Fruit fly (Drosophila melanogaster): Measurements from ENCODE around the gene AlaRS.

AlaRS gene

DNA sequence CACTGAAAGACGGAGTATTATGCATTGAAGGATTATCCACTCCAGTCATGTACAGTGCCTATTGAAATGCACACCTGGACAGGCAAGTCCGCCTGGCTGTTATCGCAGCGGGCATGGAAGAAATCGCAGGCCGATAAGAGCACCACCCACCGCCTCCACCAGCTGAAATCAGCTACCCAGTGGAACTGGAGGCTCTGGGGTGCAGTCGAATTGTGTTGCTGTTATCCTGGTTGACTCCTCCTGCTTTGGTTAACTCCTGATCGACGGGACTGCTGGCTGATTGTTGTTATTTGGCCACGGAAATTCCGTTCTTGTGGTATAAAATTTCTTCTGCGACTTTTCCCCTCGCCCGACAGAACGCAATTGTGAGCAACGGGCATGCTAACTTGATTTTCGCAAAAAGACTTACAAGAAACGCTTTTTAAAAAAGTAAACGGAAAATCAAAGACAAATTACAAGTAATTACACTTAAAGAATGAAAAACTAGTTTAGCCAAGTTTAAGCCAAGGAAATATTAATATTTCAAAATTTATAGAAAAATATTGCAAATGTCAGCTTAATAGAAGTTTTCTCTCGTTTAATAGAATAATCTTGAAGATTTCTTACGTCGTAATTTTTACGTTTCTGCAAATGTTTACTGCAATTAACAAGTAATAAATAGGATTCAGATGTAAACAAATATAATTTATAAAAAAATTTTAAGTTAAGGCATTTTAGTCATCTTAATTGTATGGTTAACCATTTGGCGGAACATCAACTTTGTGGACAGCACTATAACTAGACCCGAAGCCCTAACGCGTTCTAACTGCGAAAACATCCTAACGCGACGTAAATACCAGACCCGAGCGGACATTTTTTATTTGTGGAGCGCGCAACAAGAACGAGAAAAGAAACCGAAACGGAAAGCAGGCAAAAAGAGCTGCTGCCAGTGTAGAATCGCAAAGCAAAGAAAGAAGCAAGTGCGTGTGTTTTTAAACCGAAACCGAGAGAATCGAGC is 33.6 kb upstream of the AlaRS start, which contains the start of the genes CG13398 and Akap200:
Gene CG13398 (minus strand): TSS at position 370 of the 997 bp plus-strand sequence.
Gene Akap200 (plus strand): TSS at position 804 of the 997 bp plus-strand sequence.
- peak; percentile 59 for TF ChIP-seq ovo (GFP tag; optimal IDR thresholded peaks at IDR 0.05)
- TF ChIP-seq CG11617 (GFP tag; optimal IDR thresholded peaks at IDR 0.05): peak; percentile 59
- TF ChIP-seq kay (GFP tag; ENCODE audit: borderline replicate concordance): no peak
- TF ChIP-seq Crg-1 (GFP tag; optimal IDR thresholded peaks at IDR 0.05): no peak
- TF ChIP-seq CG14711 (tag; optimal IDR thresholded peaks at IDR 0.05): no peak
- TF ChIP-seq CG1620 (GFP tag; optimal IDR thresholded peaks at IDR 0.05): peak; percentile 61
- no peak for TF ChIP-seq cnc (optimal IDR thresholded peaks at IDR 0.05)
- TF ChIP-seq Mnt (GFP tag; optimal IDR thresholded peaks at IDR 0.05): no peak
- TF ChIP-seq Hr96 (GFP tag; optimal IDR thresholded peaks at IDR 0.05): no peak
- TF ChIP-seq pad (GFP tag; optimal IDR thresholded peaks at IDR 0.05): peak; percentile 44
- no peak for TF ChIP-seq Clk (GFP tag; optimal IDR thresholded peaks at IDR 0.05)
- no peak for TF ChIP-seq bab1 (GFP tag; optimal IDR thresholded peaks at IDR 0.05)
- TF ChIP-seq tj (GFP tag; optimal IDR thresholded peaks at IDR 0.05): peak; percentile 17
- TF ChIP-seq CG33017 (tag; optimal IDR thresholded peaks at IDR 0.05): peak; percentile 51
- no peak for TF ChIP-seq cic (GFP tag; optimal IDR thresholded peaks at IDR 0.05)
- TF ChIP-seq CG7045 (GFP tag; optimal IDR thresholded peaks at IDR 0.05): peak; percentile 25
- TF ChIP-seq CG7101 (tag; optimal IDR thresholded peaks at IDR 0.05): peak; percentile 68
- peak; percentile 60 for TF ChIP-seq CG5204 (GFP tag; optimal IDR thresholded peaks at IDR 0.05)
- TF ChIP-seq CG12768 (GFP tag; optimal IDR thresholded peaks at IDR 0.05): peak; percentile 48

DNA sequence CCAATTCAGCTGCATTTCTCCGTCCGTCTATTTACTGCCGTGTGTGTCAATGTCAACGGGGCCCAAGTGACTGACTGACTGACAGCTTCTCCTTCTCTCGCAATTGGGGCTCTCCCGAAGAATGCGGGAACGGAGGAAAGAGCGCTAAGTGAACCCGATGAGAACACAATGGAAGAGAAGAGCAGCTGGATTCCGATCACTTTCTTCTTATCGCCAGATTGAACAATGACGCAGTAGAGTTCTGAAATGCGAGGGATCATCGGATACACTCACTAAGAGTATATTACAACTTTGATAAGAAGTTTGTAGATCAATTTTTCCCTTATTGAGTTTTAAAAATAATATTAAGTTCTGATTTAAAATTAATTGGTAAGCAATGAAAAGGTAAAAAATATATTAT is 30.0 kb upstream of the AlaRS start, which contains the start of gene Naglu:
Gene Naglu (minus strand): TSS at position 339 of the 400 bp plus-strand sequence.
- TF ChIP-seq pad (GFP tag; optimal IDR thresholded peaks at IDR 0.05) (no peak), CG11617 (GFP tag; optimal IDR thresholded peaks at IDR 0.05) (peak; percentile 7), Hr96 (GFP tag; optimal IDR thresholded peaks at IDR 0.05) (no peak), CG14711 (tag; optimal IDR thresholded peaks at IDR 0.05) (no peak), CG7101 (tag; optimal IDR thresholded peaks at IDR 0.05) (peak; percentile 24), CG33017 (tag; optimal IDR thresholded peaks at IDR 0.05) (peak; percentile 5), toe (GFP tag; optimal IDR thresholded peaks at IDR 0.05) (no peak), bab1 (GFP tag; optimal IDR thresholded peaks at IDR 0.05) (no peak), CG12768 (GFP tag; optimal IDR thresholded peaks at IDR 0.05) (peak; percentile 17), cic (GFP tag; optimal IDR thresholded peaks at IDR 0.05) (peak; percentile 27), Clk (GFP tag; optimal IDR thresholded peaks at IDR 0.05) (no peak)

DNA sequence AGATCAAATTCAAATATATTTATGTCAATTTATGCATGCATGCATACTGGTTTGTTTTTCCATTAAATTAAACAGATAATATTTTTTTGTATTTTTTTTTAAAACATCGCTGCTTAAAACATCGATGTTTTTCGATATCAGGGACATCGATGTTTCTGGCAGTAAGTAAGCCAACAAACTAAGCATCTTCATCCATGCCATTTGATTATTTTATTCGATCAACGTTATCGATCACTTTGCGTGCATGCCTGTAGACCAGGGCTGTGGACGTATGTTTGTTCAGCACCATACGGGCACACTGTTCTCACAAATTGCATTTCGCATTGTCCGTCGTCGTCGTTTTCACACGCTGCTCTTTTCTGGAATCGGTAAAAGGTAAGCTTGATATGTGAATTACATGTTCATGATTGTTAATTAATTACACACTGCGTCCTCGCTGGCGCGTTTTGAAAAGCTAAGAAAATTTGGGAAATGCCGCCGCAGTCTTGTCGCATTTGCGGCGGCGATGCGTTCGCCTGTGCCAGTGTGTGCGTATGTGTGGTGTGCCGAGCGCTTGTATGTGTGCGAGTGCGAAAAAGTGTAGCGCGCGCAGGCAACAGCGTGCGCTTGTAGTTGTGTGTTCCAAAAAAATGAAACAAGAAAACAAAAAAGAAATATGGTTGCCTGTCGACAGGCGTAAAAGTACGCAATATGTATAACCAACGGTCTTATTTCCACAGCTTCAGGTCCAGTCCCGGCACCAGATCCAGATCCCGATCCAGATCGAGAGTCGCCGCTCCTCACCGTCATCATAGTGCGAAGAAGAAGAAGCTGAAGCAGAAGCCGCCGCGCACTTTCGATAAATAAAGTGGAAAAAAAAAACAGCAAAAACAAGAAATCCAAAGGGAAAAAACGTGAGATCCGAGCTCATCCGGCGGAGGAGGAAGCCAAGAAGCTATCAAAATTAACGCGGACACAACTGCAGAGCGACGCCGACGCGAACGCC is 22.0 kb upstream of the AlaRS start, which contains the start of gene emb:
Gene emb (plus strand): TSS at position 288 of the 985 bp plus-strand sequence.
- TF ChIP-seq CG12768 (GFP tag; optimal IDR thresholded peaks at IDR 0.05) (peak; percentile 37), pad (GFP tag; optimal IDR thresholded peaks at IDR 0.05) (peak; percentile 47), ovo (GFP tag; optimal IDR thresholded peaks at IDR 0.05) (no peak), Clk (GFP tag; optimal IDR thresholded peaks at IDR 0.05) (peak; percentile 8), Mnt (GFP tag; optimal IDR thresholded peaks at IDR 0.05) (peak; percentile 80), tj (GFP tag; optimal IDR thresholded peaks at IDR 0.05) (peak; percentile 51), CG5204 (GFP tag; optimal IDR thresholded peaks at IDR 0.05) (no peak), toe (GFP tag; optimal IDR thresholded peaks at IDR 0.05) (no peak), Crg-1 (GFP tag; optimal IDR thresholded peaks at IDR 0.05) (peak; percentile 43), Hr96 (GFP tag; optimal IDR thresholded peaks at IDR 0.05) (no peak), CG7101 (tag; optimal IDR thresholded peaks at IDR 0.05) (peak; percentile 56), CG1620 (GFP tag; optimal IDR thresholded peaks at IDR 0.05) (peak; percentile 11), CG33017 (tag; optimal IDR thresholded peaks at IDR 0.05) (no peak), CG11617 (GFP tag; optimal IDR thresholded peaks at IDR 0.05) (peak; percentile 50), cic (GFP tag; optimal IDR thresholded peaks at IDR 0.05) (peak; percentile 80), bab1 (GFP tag; optimal IDR thresholded peaks at IDR 0.05) (peak; percentile 79), cnc (optimal IDR thresholded peaks at IDR 0.05) (no peak), kay (GFP tag; ENCODE audit: borderline replicate concordance) (no peak), CG14711 (tag; optimal IDR thresholded peaks at IDR 0.05) (no peak), CG7045 (GFP tag; optimal IDR thresholded peaks at IDR 0.05) (no peak)

DNA sequence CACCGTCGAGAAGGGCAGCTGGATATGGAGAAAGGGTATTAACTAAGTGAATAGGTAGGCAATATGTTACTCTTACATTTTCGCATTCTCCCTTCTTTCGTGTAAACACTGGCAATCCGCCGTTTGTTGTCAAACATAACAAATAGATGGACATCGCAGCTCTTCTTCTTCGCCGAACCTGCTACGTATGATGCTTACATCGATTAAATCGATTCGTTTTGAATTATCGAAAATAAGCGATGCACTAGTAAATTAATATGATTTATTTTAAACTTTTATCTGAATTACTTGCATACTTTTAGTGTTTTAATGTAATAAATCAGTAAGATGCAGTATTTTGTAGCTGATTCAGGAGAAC is 21.3 kb upstream of the AlaRS start, which contains the start of gene fy:
Gene fy (minus strand): TSS at position 353 of the 358 bp plus-strand sequence.
- TF ChIP-seq toe (GFP tag; optimal IDR thresholded peaks at IDR 0.05): no peak
- no peak for TF ChIP-seq CG7045 (GFP tag; optimal IDR thresholded peaks at IDR 0.05)
- TF ChIP-seq cnc (optimal IDR thresholded peaks at IDR 0.05): no peak
